Fruit fly (Drosophila melanogaster) whole organism, prepupa: ENCODE measurements around the gene CG12065.

ENCODE experiments used
- Blimp-1 ChIP-seq: fragments of 200-800 bp; sonication (Bioruptor generic); optimal IDR thresholded peaks from 3 replicates; lab custom pipeline; 2017; ENCODE audit warnings: missing biosample characterization, missing genetic modification characterization, mild to moderate bottlenecking, moderate library complexity, missing genetic modification reagents
- CG11294 ChIP-seq: fragments of 200-800 bp; sonication (Bioruptor generic); IDR thresholded peaks from 2 replicates; pipeline ENCODE4 v1.3.6; 2022; ENCODE audit warnings: missing biosample characterization, missing genetic modification characterization
- CG11762 ChIP-seq: fragments of 200-800 bp; sonication (Bioruptor generic); optimal IDR thresholded peaks from 3 replicates; lab custom pipeline; 2016; ENCODE audit warnings: missing biosample characterization, missing genetic modification characterization; ENCODE audit not compliant: insufficient read depth
- CG1621 ChIP-seq: fragments of 200-800 bp; sonication (Bioruptor generic); optimal IDR thresholded peaks from 3 replicates; lab custom pipeline; 2018; ENCODE audit warnings: missing biosample characterization, mild to moderate bottlenecking, missing genetic modification characterization
- CG16779 ChIP-seq: fragments of 200-800 bp; sonication (Bioruptor generic); optimal IDR thresholded peaks from 3 replicates; lab custom pipeline; 2017; ENCODE audit warnings: missing biosample characterization, mild to moderate bottlenecking, missing genetic modification characterization
- CG32006 ChIP-seq: fragments of 200-800 bp; sonication (Bioruptor generic); optimal IDR thresholded peaks from 3 replicates; lab custom pipeline; 2017; ENCODE audit warnings: missing biosample characterization, mild to moderate bottlenecking, missing genetic modification characterization
- CG34406 ChIP-seq: fragments of 200-800 bp; sonication (Bioruptor generic); optimal IDR thresholded peaks from 3 replicates; lab custom pipeline; 2016; ENCODE audit warnings: missing biosample characterization, missing genetic modification characterization
- CG3919 ChIP-seq: fragments of 200-800 bp; sonication (Bioruptor generic); optimal IDR thresholded peaks from 3 replicates; lab custom pipeline; 2016; ENCODE audit warnings: missing biosample characterization, missing genetic modification characterization
- CG6854 ChIP-seq: fragments of 200-800 bp; sonication (Bioruptor generic); optimal IDR thresholded peaks from 2 replicates; lab custom pipeline; 2017; ENCODE audit warnings: missing biosample characterization, mild to moderate bottlenecking, missing genetic modification characterization
- CG8119 ChIP-seq: fragments of 200-800 bp; sonication (Bioruptor generic); IDR thresholded peaks from 3 replicates; pipeline ENCODE4 v1.3.6; 2022; ENCODE audit warnings: missing biosample characterization, missing genetic modification characterization
- CG8632 ChIP-seq: fragments of 200-800 bp; sonication (Bioruptor generic); optimal IDR thresholded peaks from 3 replicates; lab custom pipeline; 2016; ENCODE audit warnings: missing biosample characterization, missing genetic modification characterization
- CG9139 ChIP-seq: fragments of 200-800 bp; sonication (Bioruptor generic); optimal IDR thresholded peaks from 3 replicates; lab custom pipeline; 2017; ENCODE audit warnings: missing biosample characterization, mild to moderate bottlenecking, missing genetic modification characterization
- Eip78C ChIP-seq: fragments of 200-800 bp; sonication (Bioruptor generic); peaks from one replicate; lab custom pipeline; 2016; ENCODE audit warnings: missing biosample characterization, missing genetic modification characterization
- Eip93F ChIP-seq: fragments of 200-800 bp; sonication (Bioruptor generic); optimal IDR thresholded peaks from 2 replicates; lab custom pipeline; 2016; ENCODE audit warnings: missing biosample characterization, mild to moderate bottlenecking, missing genetic modification characterization
- Ets96B ChIP-seq: fragments of 200-800 bp; optimal IDR thresholded peaks from 2 replicates; lab custom pipeline; 2019; ENCODE audit warnings: missing biosample characterization, mild to moderate bottlenecking, missing genetic modification characterization, moderate library complexity
- Gug ChIP-seq: fragments of 200-800 bp; sonication (Bioruptor generic); IDR thresholded peaks from 2 replicates; pipeline ENCODE4 v1.3.6; 2022; ENCODE audit warnings: missing biosample characterization, missing genetic modification characterization
- Hr38 ChIP-seq: sonication (Bioruptor generic); optimal IDR thresholded peaks from 2 replicates; lab custom pipeline; 2016; ENCODE audit warnings: missing biosample characterization, missing genetic modification characterization
- Lpt ChIP-seq: fragments of 200-800 bp; sonication (Bioruptor generic); optimal IDR thresholded peaks from 3 replicates; lab custom pipeline; 2016; ENCODE audit warnings: missing biosample characterization, missing genetic modification characterization
- Met ChIP-seq: fragments of 200-800 bp; sonication (Bioruptor generic); optimal IDR thresholded peaks from 3 replicates; lab custom pipeline; 2016; ENCODE audit warnings: missing biosample characterization, missing genetic modification characterization
- Sox14 ChIP-seq: fragments of 200-800 bp; sonication (Bioruptor generic); optimal IDR thresholded peaks from 3 replicates; lab custom pipeline; 2016; ENCODE audit warnings: missing biosample characterization, missing genetic modification characterization
- dsx ChIP-seq: fragments of 200-800 bp; optimal IDR thresholded peaks from 3 replicates; lab custom pipeline; 2019; ENCODE audit warnings: missing biosample characterization, mild to moderate bottlenecking, missing genetic modification characterization, moderate library complexity; ENCODE audit not compliant: poor library complexity, severe bottlenecking
- fd59A ChIP-seq: fragments of 200-800 bp; sonication (Bioruptor generic); optimal IDR thresholded peaks from 2 replicates; lab custom pipeline; 2017; ENCODE audit warnings: missing biosample characterization, mild to moderate bottlenecking, missing genetic modification characterization, missing genetic modification reagents
- fkh ChIP-seq: fragments of 200-800 bp; sonication (Bioruptor generic); optimal IDR thresholded peaks from 3 replicates; lab custom pipeline; 2017; ENCODE audit warnings: missing biosample characterization, mild to moderate bottlenecking, missing genetic modification characterization, moderate library complexity
- lz ChIP-seq: fragments of 200-800 bp; sonication (Bioruptor generic); optimal IDR thresholded peaks from 3 replicates; lab custom pipeline; 2016; ENCODE audit warnings: missing biosample characterization, missing genetic modification characterization
- net ChIP-seq: fragments of 200-800 bp; sonication (Bioruptor generic); optimal IDR thresholded peaks from 3 replicates; lab custom pipeline; 2016; ENCODE audit warnings: missing biosample characterization, missing genetic modification characterization
- ss ChIP-seq, 2 experiments: fragments of 200-800 bp; sonication (Bioruptor generic); optimal IDR thresholded peaks; 2 replicates in 1 of 2; 3 replicates in 1 of 2; lab custom pipeline; 2017 to 2018; ENCODE audit warnings: mild to moderate bottlenecking in 2 of 2, missing biosample characterization in 2 of 2, missing genetic modification characterization in 2 of 2, moderate library complexity in 1 of 2
- svp ChIP-seq: fragments of 200-800 bp; sonication (Bioruptor generic); peaks from one replicate; lab custom pipeline; 2016; ENCODE audit warnings: missing biosample characterization, missing genetic modification characterization
- topi ChIP-seq: fragments of 200-800 bp; sonication (Bioruptor generic); optimal IDR thresholded peaks from 3 replicates; lab custom pipeline; 2016; ENCODE audit warnings: missing biosample characterization, missing genetic modification characterization
- vri ChIP-seq: fragments of 200-800 bp; sonication (Bioruptor generic); optimal IDR thresholded peaks from 3 replicates; lab custom pipeline; 2016; ENCODE audit warnings: missing biosample characterization, mild to moderate bottlenecking, missing genetic modification characterization

Gene CG12065

DNA sequence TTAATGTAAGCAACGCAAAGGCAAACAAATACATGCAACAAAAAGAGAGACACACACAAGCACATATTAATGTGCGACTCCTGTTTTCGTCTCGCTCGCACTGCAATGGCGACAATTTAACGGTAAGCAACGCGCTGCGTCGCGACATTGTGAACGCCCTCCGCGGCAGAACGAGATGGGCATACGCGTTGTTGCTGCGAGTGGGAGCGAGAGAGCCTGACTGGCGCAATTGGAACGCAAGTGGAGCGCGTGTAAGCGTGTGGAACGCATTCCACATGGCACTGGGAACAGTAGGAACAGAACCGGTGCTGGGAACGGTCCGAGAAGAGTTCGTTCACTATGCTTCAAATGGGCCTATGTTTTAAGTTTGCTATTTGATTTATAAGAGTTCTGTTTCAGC lies 50.8 kb downstream of the CG12065 start:
- TF ChIP-seq CG8119 (GFP tag; lab: Robert Waterston, UW) (0 out of 3 replicates have a peak, but pooled peaks have one; percentile 17), dsx (GFP tag; lab: Kevin White, UChicago) (peak; percentile 55), ss (GFP tag; optimal IDR thresholded peaks at IDR 0.05; lab: Kevin White, UChicago) (peak in 1 of 2 experiments; percentile 19), net (GFP tag; lab: Kevin White, UChicago) (no peak), CG3919 (GFP tag; lab: Kevin White, UChicago) (peak; percentile 3), Sox14 (GFP tag; lab: Kevin White, UChicago) (peak; percentile 12), fkh (peak; percentile 87), CG9139 (GFP tag; lab: Kevin White, UChicago) (no peak)

DNA sequence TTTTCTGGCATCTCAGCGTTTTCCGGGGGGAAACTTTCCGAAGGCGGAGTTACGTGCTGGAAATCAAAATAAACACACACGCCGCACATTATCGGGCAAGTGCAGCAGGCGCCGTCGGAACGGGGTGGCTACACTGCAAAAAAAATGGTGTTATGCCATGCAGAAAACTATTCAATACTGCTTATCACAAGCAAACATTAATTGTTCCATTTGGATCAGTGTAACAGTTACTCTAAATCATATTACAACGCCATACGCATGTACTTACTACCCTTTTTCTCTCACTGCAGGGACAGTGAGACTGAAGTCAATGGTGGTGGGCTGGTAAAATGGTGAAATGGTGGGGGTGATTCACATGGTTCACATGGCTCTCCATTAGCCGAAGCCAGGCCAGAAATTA lies 53.1 kb downstream of the CG12065 start:
- TF ChIP-seq topi (GFP tag; lab: Kevin White, UChicago) (peak; percentile 1), Met (GFP tag; lab: Kevin White, UChicago) (peak; percentile 13), CG8632 (no peak), Gug (no peak), svp (GFP tag; lab: Kevin White, UChicago) (peak; percentile 55), Eip78C (GFP tag; lab: Kevin White, UChicago) (peak; percentile 68), fkh (peak; percentile 15), CG6854 (GFP tag; lab: Kevin White, UChicago) (no peak), Hr38 (GFP tag; lab: Kevin White, UChicago) (no peak)

DNA sequence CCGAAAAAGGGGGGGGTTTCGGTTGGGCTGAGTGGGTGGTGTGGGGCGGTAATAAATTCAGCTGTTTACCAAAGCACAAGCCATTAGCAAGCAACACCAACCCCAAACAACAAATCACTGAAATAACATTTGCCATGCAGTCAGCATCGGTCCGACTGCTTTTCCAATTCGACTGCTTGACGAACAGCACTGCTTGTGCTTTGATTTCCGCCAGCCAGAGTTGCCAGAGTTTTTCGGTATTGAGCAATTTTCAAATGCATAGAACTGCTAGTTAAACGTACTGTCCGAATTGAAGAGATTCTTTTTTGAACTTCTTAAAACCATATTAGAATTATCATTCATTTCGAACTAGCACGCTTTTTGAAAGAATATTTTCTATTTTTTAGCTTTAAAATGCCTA lies 60.7 kb downstream of the CG12065 start:
- TF ChIP-seq topi (GFP tag; lab: Kevin White, UChicago) = no peak
- no peak for TF ChIP-seq CG16779 (tag; lab: Kevin White, UChicago)
- no peak for TF ChIP-seq Eip93F (GFP tag; lab: Kevin White, UChicago)
- no peak for TF ChIP-seq vri (GFP tag; lab: Kevin White, UChicago)
- no peak for TF ChIP-seq net (GFP tag; lab: Kevin White, UChicago)
- no peak for TF ChIP-seq CG11294 (GFP tag; lab: Robert Waterston, UW)
- no peak for TF ChIP-seq lz (GFP tag; lab: Kevin White, UChicago)

DNA sequence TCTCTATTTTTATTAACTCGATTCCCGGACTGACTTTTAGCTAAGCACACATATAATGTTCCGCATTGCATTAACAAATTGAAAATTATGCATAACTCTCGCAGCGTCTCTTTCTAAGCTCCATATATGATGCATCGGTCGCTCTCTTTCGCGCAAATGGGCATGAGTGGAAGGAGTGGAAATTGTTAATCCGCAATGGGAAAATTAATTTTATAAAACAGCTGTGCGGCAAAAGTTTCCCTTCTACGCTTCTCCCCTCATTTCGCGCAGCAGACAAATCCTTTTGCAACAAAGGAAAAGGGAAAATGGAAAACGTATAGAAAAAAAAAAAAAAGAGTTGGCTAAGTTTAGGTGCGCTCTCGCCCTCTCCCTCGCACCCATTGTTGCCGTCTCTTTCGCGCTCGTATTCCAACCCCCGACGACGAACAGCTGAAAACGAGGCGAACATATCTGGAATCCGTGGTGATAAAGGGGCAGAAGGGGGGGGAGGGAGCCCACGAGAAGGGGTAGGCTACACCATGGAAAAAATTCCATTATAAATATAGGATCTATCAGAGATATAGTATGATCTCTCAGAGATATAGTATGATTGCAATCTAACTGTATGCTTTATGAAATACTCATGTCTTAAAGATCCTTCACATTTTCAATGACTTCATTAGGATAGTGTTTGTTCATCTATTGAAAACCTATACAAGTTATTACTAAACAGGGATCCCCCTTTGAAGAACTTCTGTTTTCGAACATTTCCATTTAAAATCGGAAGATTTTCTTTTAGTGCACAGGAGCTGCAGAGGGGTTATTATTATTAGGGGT lies 62.2 kb downstream of the CG12065 start:
- TF ChIP-seq Eip78C (GFP tag; lab: Kevin White, UChicago) = peak; percentile 3
- TF ChIP-seq svp (GFP tag; lab: Kevin White, UChicago) = no peak

DNA sequence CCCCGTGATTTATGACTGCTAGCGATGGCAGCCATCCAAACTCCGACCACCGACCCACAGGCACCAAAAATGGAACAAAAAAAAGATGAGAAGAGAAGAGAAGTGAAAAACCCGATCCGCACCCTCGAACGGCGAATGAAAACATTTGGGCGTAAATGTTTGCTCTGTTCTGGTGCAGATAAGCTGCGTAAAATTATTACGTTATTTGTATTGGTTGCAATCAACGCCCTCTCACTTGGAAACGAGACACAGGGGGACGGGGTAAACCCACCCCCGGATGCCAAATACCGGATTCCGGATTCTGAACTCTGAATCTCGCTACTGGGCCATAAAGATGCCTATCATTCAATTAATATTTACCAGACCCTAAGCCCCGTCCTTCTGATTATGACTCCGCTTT lies 62.9 kb downstream of the CG12065 start:
- TF ChIP-seq Met (GFP tag; lab: Kevin White, UChicago) = no peak
- TF ChIP-seq CG11294 (GFP tag; lab: Robert Waterston, UW) = no peak
- no peak for TF ChIP-seq CG34406 (GFP tag; lab: Kevin White, UChicago)
- no peak for TF ChIP-seq vri (GFP tag; lab: Kevin White, UChicago)
- no peak for TF ChIP-seq fd59A (GFP tag; lab: Kevin White, UChicago)
- TF ChIP-seq CG8632 = no peak
- TF ChIP-seq CG32006 = no peak
- TF ChIP-seq Ets96B = no peak
- TF ChIP-seq ss (GFP tag; optimal IDR thresholded peaks at IDR 0.05; lab: Kevin White, UChicago) = no peak
- no peak for TF ChIP-seq Lpt (GFP tag; lab: Kevin White, UChicago)
- no peak for TF ChIP-seq CG11762 (GFP tag; lab: Kevin White, UChicago)
- no peak for TF ChIP-seq Blimp-1 (GFP tag; lab: Kevin White, UChicago)
- no peak for TF ChIP-seq CG1621 (tag; lab: Kevin White, UChicago)
- TF ChIP-seq, all 60 proteins: peak for 0
